Fruit fly (Drosophila melanogaster) whole organism, embryonic: ENCODE data around the gene CG8861.

Experiments used
- ATbp ChIP-seq: fragments of 200-800 bp; sonication (Bioruptor generic); optimal IDR thresholded peaks from 2 replicates; lab custom pipeline; 2017; ENCODE audit warnings: missing biosample characterization, mild to moderate bottlenecking, missing genetic modification characterization, missing genetic modification reagents
- Bdp1 ChIP-seq: fragments of 200-800 bp; sonication (Bioruptor generic); optimal IDR thresholded peaks from 3 replicates; lab custom pipeline; 2016; ENCODE audit warnings: missing biosample characterization, missing genetic modification characterization
- CG1024 ChIP-seq: fragments of 200-800 bp; sonication (Bioruptor generic); IDR thresholded peaks from 2 replicates; pipeline ENCODE4 v1.3.6; 2022; ENCODE audit warnings: missing biosample characterization, missing genetic modification characterization
- CG10267 ChIP-seq: fragments of 200-800 bp; sonication (Bioruptor generic); optimal IDR thresholded peaks from 2 replicates; lab custom pipeline; 2018; ENCODE audit warnings: missing biosample characterization, mild to moderate bottlenecking, missing genetic modification characterization, moderate library complexity
- CG11398 ChIP-seq: fragments of 200-800 bp; sonication (Bioruptor generic); optimal IDR thresholded peaks from 2 replicates; lab custom pipeline; 2016; ENCODE audit warnings: missing biosample characterization, missing genetic modification characterization
- CG11696 ChIP-seq: fragments of 200-800 bp; sonication (Bioruptor generic); IDR thresholded peaks from 2 replicates; pipeline ENCODE4 v1.3.6; 2022; ENCODE audit warnings: missing biosample characterization, missing genetic modification characterization
- CG1233 ChIP-seq: fragments of 200-800 bp; sonication (Bioruptor generic); optimal IDR thresholded peaks from 4 replicates; lab custom pipeline; 2018; ENCODE audit warnings: missing biosample characterization, mild to moderate bottlenecking, missing genetic modification characterization
- CG12769 ChIP-seq: fragments of 200-800 bp; sonication (Bioruptor generic); optimal IDR thresholded peaks from 2 replicates; lab custom pipeline; 2019; ENCODE audit warnings: missing biosample characterization, mild to moderate bottlenecking, missing genetic modification characterization, moderate library complexity
- CG13894 ChIP-seq: fragments of 200-800 bp; sonication (Bioruptor generic); optimal IDR thresholded peaks from 3 replicates; lab custom pipeline; 2018; ENCODE audit warnings: missing biosample characterization, mild to moderate bottlenecking, missing genetic modification characterization, moderate library complexity
- CG14050 ChIP-seq: fragments of 200-800 bp; sonication (Bioruptor generic); IDR thresholded peaks from 3 replicates; pipeline ENCODE4 v1.3.6; 2022; ENCODE audit warnings: missing biosample characterization, missing genetic modification characterization
- CG15696 ChIP-seq: fragments of 200-800 bp; sonication (Bioruptor generic); optimal IDR thresholded peaks from 2 replicates; lab custom pipeline; 2019; ENCODE audit warnings: missing biosample characterization, mild to moderate bottlenecking, missing genetic modification characterization, moderate library complexity
- CG1647 ChIP-seq: fragments of 200-800 bp; sonication (Bioruptor generic); optimal IDR thresholded peaks from 3 replicates; lab custom pipeline; 2016; ENCODE audit warnings: missing biosample characterization, missing genetic modification characterization
- CG16813 ChIP-seq: fragments of 200-800 bp; sonication (Bioruptor generic); IDR thresholded peaks from 3 replicates; pipeline ENCODE4 v1.3.6; 2022; ENCODE audit warnings: missing biosample characterization, missing genetic modification characterization; ENCODE audit not compliant: partially characterized antibody
- CG18262 ChIP-seq: fragments of 200-800 bp; optimal IDR thresholded peaks from 3 replicates; lab custom pipeline; 2019; ENCODE audit warnings: missing biosample characterization, mild to moderate bottlenecking, missing genetic modification characterization, moderate library complexity
- CG30431 ChIP-seq: fragments of 200-800 bp; sonication (Bioruptor generic); optimal IDR thresholded peaks from 2 replicates; lab custom pipeline; 2017; ENCODE audit warnings: missing biosample characterization, missing genetic modification characterization
- CG34376 ChIP-seq: fragments of 200-800 bp; sonication (Bioruptor generic); optimal IDR thresholded peaks from 2 replicates; lab custom pipeline; 2018; ENCODE audit warnings: missing biosample characterization, mild to moderate bottlenecking, missing genetic modification characterization
- CG34422 ChIP-seq: fragments of 200-800 bp; sonication (Bioruptor generic); IDR thresholded peaks from 3 replicates; pipeline ENCODE4 v1.3.6; 2022; ENCODE audit warnings: missing biosample characterization, missing genetic modification characterization
- CG4424 ChIP-seq: fragments of 200-800 bp; sonication (Bioruptor generic); optimal IDR thresholded peaks from 3 replicates; lab custom pipeline; 2016; ENCODE audit warnings: missing biosample characterization, missing genetic modification characterization
- CG5953 ChIP-seq: fragments of 200-800 bp; sonication (Bioruptor generic); IDR thresholded peaks from 2 replicates; pipeline ENCODE4 v1.3.6; 2022; ENCODE audit warnings: missing biosample characterization, missing genetic modification characterization
- CG7928 ChIP-seq: fragments of 200-800 bp; sonication (Bioruptor generic); optimal IDR thresholded peaks from 2 replicates; lab custom pipeline; 2017; ENCODE audit warnings: missing biosample characterization, mild to moderate bottlenecking, missing genetic modification characterization
- CG9215 ChIP-seq: fragments of 200-800 bp; sonication (Bioruptor generic); IDR thresholded peaks from 2 replicates; pipeline ENCODE4 v1.3.6; 2022; ENCODE audit warnings: missing biosample characterization, missing genetic modification characterization
- CG9727 ChIP-seq: fragments of 200-800 bp; sonication (Bioruptor generic); optimal IDR thresholded peaks from 3 replicates; lab custom pipeline; 2017; ENCODE audit warnings: missing biosample characterization, mild to moderate bottlenecking, missing genetic modification characterization
- D19B ChIP-seq: fragments of 200-800 bp; sonication (Bioruptor generic); optimal IDR thresholded peaks from 2 replicates; lab custom pipeline; 2017; ENCODE audit warnings: missing biosample characterization, mild to moderate bottlenecking, missing genetic modification characterization
- Gsc ChIP-seq: fragments of 200-800 bp; sonication (Bioruptor generic); IDR thresholded peaks from 2 replicates; pipeline ENCODE4 v1.3.6; 2022; ENCODE audit warnings: missing biosample characterization, missing genetic modification characterization
- HLH4C ChIP-seq: fragments of 200-800 bp; sonication (Bioruptor generic); IDR thresholded peaks from 3 replicates; pipeline ENCODE4 v1.3.6; 2022; ENCODE audit warnings: missing biosample characterization, missing genetic modification characterization; ENCODE audit not compliant: partially characterized antibody
- Hr78 ChIP-seq, 2 experiments: fragments of 200-800 bp in 1 of 2; fragments of >200 bp in 1 of 2; sonication (Bioruptor generic) in 1 of 2; optimal IDR thresholded peaks; 2 replicates each; lab custom pipeline; 2017 to 2019; ENCODE audit warnings: missing biosample characterization in 2 of 2, missing genetic modification characterization in 2 of 2, mild to moderate bottlenecking in 1 of 2, moderate library complexity in 1 of 2
- Oli ChIP-seq: fragments of 200-800 bp; sonication (Bioruptor generic); optimal IDR thresholded peaks from 2 replicates; lab custom pipeline; 2018; ENCODE audit warnings: missing biosample characterization, mild to moderate bottlenecking, missing genetic modification characterization, moderate library complexity
- Scr ChIP-seq: fragments of 200-800 bp; sonication (Bioruptor generic); IDR thresholded peaks from 2 replicates; pipeline ENCODE4 v1.3.6; 2022; ENCODE audit warnings: missing biosample characterization, missing genetic modification characterization; ENCODE audit not compliant: partially characterized antibody
- Six4 ChIP-seq: fragments of 200-800 bp; sonication (Bioruptor generic); optimal IDR thresholded peaks from 2 replicates; lab custom pipeline; 2016; ENCODE audit warnings: missing biosample characterization, missing genetic modification characterization
- Sox102F ChIP-seq: fragments of 200-800 bp; sonication (Bioruptor generic); optimal IDR thresholded peaks from 2 replicates; lab custom pipeline; 2018; ENCODE audit warnings: missing biosample characterization, mild to moderate bottlenecking, missing genetic modification characterization, moderate library complexity
- Stat92E ChIP-seq, 3 experiments: fragments of >200 bp in 2 of 3; fragments of 200-800 bp in 1 of 3; sonication (Bioruptor generic) in 1 of 3; optimal IDR thresholded peaks; 2 replicates each; lab custom pipeline; 2017 to 2019; ENCODE audit warnings: missing biosample characterization in 3 of 3, missing genetic modification characterization in 3 of 3, mild to moderate bottlenecking in 1 of 3, moderate library complexity in 1 of 3
- Usf ChIP-seq: fragments of 200-800 bp; sonication (Bioruptor generic); optimal IDR thresholded peaks from 2 replicates; lab custom pipeline; 2017; ENCODE audit warnings: missing genotype, missing biosample characterization, missing genetic modification characterization
- chinmo ChIP-seq: fragments of 200-800 bp; sonication (Bioruptor generic); IDR thresholded peaks from 4 replicates; pipeline ENCODE4 v1.3.6; 2022; ENCODE audit warnings: missing biosample characterization, missing genetic modification characterization; ENCODE audit not compliant: partially characterized antibody
- corto ChIP-seq: fragments of 200-800 bp; sonication (Bioruptor generic); optimal IDR thresholded peaks from 2 replicates; lab custom pipeline; 2016; ENCODE audit warnings: missing biosample characterization, mild to moderate bottlenecking, missing genetic modification characterization, moderate library complexity
- crp ChIP-seq, 2 experiments: fragments of 200-800 bp; sonication (Bioruptor generic); optimal IDR thresholded peaks; 2 replicates in 1 of 2; 3 replicates in 1 of 2; lab custom pipeline; 2017; ENCODE audit warnings: missing biosample characterization in 2 of 2, missing genetic modification characterization in 2 of 2, mild to moderate bottlenecking in 1 of 2, moderate library complexity in 1 of 2
- dmrt11E ChIP-seq: fragments of 200-800 bp; sonication (Bioruptor generic); optimal IDR thresholded peaks from 3 replicates; lab custom pipeline; 2018; ENCODE audit warnings: missing biosample characterization, mild to moderate bottlenecking, missing genetic modification characterization, moderate library complexity
- fd102C ChIP-seq: fragments of 200-800 bp; sonication (Bioruptor generic); optimal IDR thresholded peaks from 2 replicates; lab custom pipeline; 2018; ENCODE audit warnings: missing biosample characterization, mild to moderate bottlenecking, missing genetic modification characterization, moderate library complexity
- hbn ChIP-seq: fragments of 200-800 bp; sonication (Bioruptor generic); IDR thresholded peaks from 2 replicates; pipeline ENCODE4 v1.3.6; 2022; ENCODE audit warnings: missing biosample characterization, missing genetic modification characterization; ENCODE audit not compliant: partially characterized antibody
- kay ChIP-seq: fragments of 200-800 bp; sonication (Bioruptor generic); optimal IDR thresholded peaks from 2 replicates; lab custom pipeline; 2016; ENCODE audit warnings: missing biosample characterization, missing genetic modification characterization
- klu ChIP-seq: fragments of 200-800 bp; sonication (Bioruptor generic); IDR thresholded peaks from 2 replicates; pipeline ENCODE4 v1.3.6; 2022; ENCODE audit warnings: missing biosample characterization, missing genetic modification characterization
- luna ChIP-seq: fragments of 200-800 bp; sonication (Bioruptor generic); optimal IDR thresholded peaks from 2 replicates; lab custom pipeline; 2016; ENCODE audit warnings: missing biosample characterization, missing genetic modification characterization
- oc ChIP-seq: fragments of 200-800 bp; sonication (Bioruptor generic); optimal IDR thresholded peaks from 2 replicates; lab custom pipeline; 2018; ENCODE audit warnings: missing biosample characterization, mild to moderate bottlenecking, missing genetic modification characterization, moderate library complexity
- phol ChIP-seq: fragments of 200-800 bp; sonication (Bioruptor generic); optimal IDR thresholded peaks from 3 replicates; lab custom pipeline; 2018; ENCODE audit warnings: missing biosample characterization, mild to moderate bottlenecking, missing genetic modification characterization, moderate library complexity
- pzg ChIP-seq: fragments of 200-800 bp; sonication (Bioruptor generic); optimal IDR thresholded peaks from 3 replicates; lab custom pipeline; 2018; ENCODE audit warnings: missing biosample characterization, mild to moderate bottlenecking, missing genetic modification characterization, moderate library complexity
- run ChIP-seq: fragments of 200-800 bp; sonication (Bioruptor generic); optimal IDR thresholded peaks from 3 replicates; lab custom pipeline; 2018; ENCODE audit warnings: missing biosample characterization, mild to moderate bottlenecking, missing genetic modification characterization
- scrt ChIP-seq: fragments of 200-800 bp; sonication (Bioruptor generic); optimal IDR thresholded peaks from 2 replicates; lab custom pipeline; 2018; ENCODE audit warnings: missing biosample characterization, mild to moderate bottlenecking, missing genetic modification characterization, moderate library complexity
- seq ChIP-seq: fragments of 200-800 bp; sonication (Bioruptor generic); IDR thresholded peaks from 2 replicates; pipeline ENCODE4 v1.3.6; 2022; ENCODE audit warnings: missing biosample characterization, missing genetic modification characterization
- sim ChIP-seq: fragments of 200-800 bp; sonication (Bioruptor generic); IDR thresholded peaks from 2 replicates; pipeline ENCODE4 v1.3.6; 2022; ENCODE audit warnings: missing biosample characterization, missing genetic modification characterization
- trem ChIP-seq: fragments of 200-800 bp; optimal IDR thresholded peaks from 3 replicates; lab custom pipeline; 2019; ENCODE audit warnings: missing biosample characterization, mild to moderate bottlenecking, missing genetic modification characterization, moderate library complexity

CG8861 gene

DNA sequence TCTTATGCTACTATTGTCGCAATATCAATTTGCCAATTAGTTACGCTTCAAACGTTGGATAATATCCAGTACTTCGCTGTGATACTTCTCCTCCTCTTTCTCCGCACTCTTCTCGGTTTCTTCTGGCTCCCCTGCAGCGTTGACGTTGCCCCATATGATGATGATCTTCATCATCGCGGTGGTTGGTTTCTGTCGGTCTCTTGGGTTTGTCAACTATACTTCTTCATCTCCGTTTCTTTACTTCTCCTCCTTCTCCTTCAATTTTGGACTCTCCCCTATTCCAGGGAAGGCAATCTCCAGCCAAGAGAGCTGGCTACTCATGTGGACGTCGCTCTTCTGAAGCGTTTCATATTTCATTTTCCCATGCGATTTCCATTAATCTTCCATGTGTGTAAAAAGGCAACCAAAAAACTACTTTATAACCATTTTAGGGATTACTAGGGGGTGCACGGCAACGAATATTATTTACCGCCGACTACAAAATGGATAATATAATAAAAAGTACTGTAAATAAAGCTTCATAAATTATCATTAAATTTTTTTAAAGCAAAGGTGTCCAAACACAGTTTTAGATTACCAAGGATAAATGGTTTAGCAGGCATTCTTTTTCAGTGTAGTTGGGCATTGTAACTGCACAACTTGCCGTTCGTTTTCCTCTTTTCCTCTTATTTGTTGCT lies 19.5 kb upstream of the CG8861 start (continued):
- TF ChIP-seq klu (GFP tag; lab: Robert Waterston, UW) (no peak), sim (GFP tag; lab: Robert Waterston, UW) (no peak), scrt (no peak), CG7928 (GFP tag; lab: Kevin White, UChicago) (no peak), seq (GFP tag; lab: Robert Waterston, UW) (no peak), CG16813 (no peak), CG9215 (GFP tag; lab: Robert Waterston, UW) (no peak), CG18262 (peak; percentile 51), pzg (GFP tag; lab: Kevin White, UChicago) (no peak), D19B (no peak), ATbp (no peak), CG11398 (GFP tag; lab: Kevin White, UChicago) (no peak), luna (no peak), CG1233 (GFP tag; lab: Kevin White, UChicago) (no peak), HLH4C (no peak), CG34422 (GFP tag; lab: Robert Waterston, UW) (no peak), hbn (no peak), Usf (GFP tag; lab: Kevin White, UChicago) (no peak), CG12769 (no peak), CG11696 (GFP tag; lab: Robert Waterston, UW) (no peak), phol (tag; lab: Kevin White, UChicago) (peak; percentile 23), corto (GFP tag; lab: Kevin White, UChicago) (peak; percentile 11), CG14050 (GFP tag; lab: Robert Waterston, UW) (no peak), CG4424 (GFP tag; lab: Kevin White, UChicago) (peak; percentile 43), crp (GFP tag; optimal IDR thresholded peaks at IDR 0.05; lab: Kevin White, UChicago) (no peak), Bdp1 (GFP tag; lab: Kevin White, UChicago) (no peak), chinmo (GFP tag; lab: Robert Waterston, UW) (no peak), dmrt11E (tag; lab: Kevin White, UChicago) (peak; percentile 71), CG1647 (GFP tag; lab: Kevin White, UChicago) (no peak), CG10267 (tag; lab: Kevin White, UChicago) (peak; percentile 20), fd102C (no peak), Hr78 (GFP tag; optimal IDR thresholded peaks at IDR 0.05; lab: Kevin White, UChicago) (no peak), CG5953 (GFP tag; lab: Robert Waterston, UW) (no peak), oc (tag; lab: Kevin White, UChicago) (no peak), run (tag; lab: Kevin White, UChicago) (no peak), trem (tag; lab: Kevin White, UChicago) (no peak), CG13894 (tag; lab: Kevin White, UChicago) (no peak), CG34376 (GFP tag; lab: Kevin White, UChicago) (no peak), CG9727 (GFP tag; lab: Kevin White, UChicago) (peak; percentile 67), Six4 (no peak), kay (GFP tag; lab: Kevin White, UChicago) (no peak), Gsc (GFP tag; lab: Robert Waterston, UW) (no peak), CG30431 (no peak), Stat92E (GFP tag; optimal IDR thresholded peaks at IDR 0.05; lab: Kevin White, UChicago) (no peak), Oli (tag; lab: Kevin White, UChicago) (peak; percentile 31), Scr (GFP tag; lab: Robert Waterston, UW) (no peak), Sox102F (GFP tag; lab: Kevin White, UChicago) (peak; percentile 17), CG1024 (GFP tag; lab: Robert Waterston, UW) (no peak), CG15696 (tag; lab: Kevin White, UChicago) (peak; percentile 41)
